Worm (Caenorhabditis elegans): ENCODE results near the gene gpa-10.

DNA sequence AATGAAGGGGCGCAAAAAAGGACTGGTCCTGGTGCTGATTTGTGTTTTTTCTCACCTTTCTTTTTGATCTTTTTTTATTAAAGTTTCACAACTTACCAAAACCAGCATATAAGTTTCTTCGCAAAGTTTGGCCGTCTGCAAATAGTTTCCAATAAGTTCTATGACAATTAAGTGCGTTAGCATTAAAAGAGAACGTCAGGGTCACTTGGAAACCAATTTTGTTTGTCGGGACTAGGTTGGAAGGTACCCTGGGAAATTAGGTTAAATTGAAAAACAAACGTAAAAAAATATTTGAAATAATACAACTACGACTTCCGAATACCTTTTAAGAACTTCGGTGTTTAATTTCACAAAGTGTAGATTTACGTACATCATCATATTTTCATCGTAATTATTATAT lies 23.9 kb upstream of the gpa-10 start:
- TF ChIP-seq ztf-29 (GFP tag; IDR thresholded peaks at IDR 0.05) (no peak), tab-1 (GFP tag; IDR thresholded peaks at IDR 0.05) (no peak), klf-2 (GFP tag; conservative IDR thresholded peaks at IDR 0.05) (no peak), med-1 (GFP tag; optimal IDR thresholded peaks at IDR 0.05; ENCODE audit: insufficient read depth) (no peak), cog-1 (tag; optimal IDR thresholded peaks at IDR 0.05) (no peak)
